Worm (Caenorhabditis elegans) whole organism, early embryonic: Measurements from ENCODE around the gene T22C8.3.

Experiments used
- B0310.2 ChIP-seq: sonication (generic microtip); optimal IDR thresholded peaks from 2 replicates; lab custom pipeline; 2016; ENCODE audit warnings: mild to moderate bottlenecking, missing genetic modification characterization, missing compliant biosample characterization
- F13C5.2 ChIP-seq: sonication (generic microtip); optimal IDR thresholded peaks from 2 replicates; lab custom pipeline; 2017; ENCODE audit warnings: mild to moderate bottlenecking, missing genetic modification characterization, inconsistent platforms, missing compliant biosample characterization
- ama-1 ChIP-seq: fragments of 150-350 bp; optimal IDR thresholded peaks from 2 replicates; lab custom pipeline; 2014
- ceh-13 ChIP-seq: fragments of 200-800 bp; sonication (Bioruptor generic); optimal IDR thresholded peaks from 2 replicates; lab custom pipeline; 2018; ENCODE audit warnings: mild to moderate bottlenecking, missing genetic modification characterization, missing compliant biosample characterization
- ceh-36 ChIP-seq: sonication (generic microtip); optimal IDR thresholded peaks from 2 replicates; lab custom pipeline; 2016; ENCODE audit warnings: missing genetic modification characterization, inconsistent platforms, missing compliant biosample characterization
- ets-7 ChIP-seq: sonication (generic microtip); optimal IDR thresholded peaks from 2 replicates; lab custom pipeline; 2016; ENCODE audit warnings: missing genotype, missing genetic modification characterization, missing compliant biosample characterization
- flt-1 ChIP-seq: fragments of 200-800 bp; sonication (Bioruptor generic); IDR thresholded peaks from 2 replicates; pipeline ENCODE4 v1.3.6; 2022; ENCODE audit warnings: missing genetic modification characterization, missing compliant biosample characterization
- hmg-4 ChIP-seq: fragments of 200-800 bp; sonication (Bioruptor generic); optimal IDR thresholded peaks from 2 replicates; lab custom pipeline; 2018; ENCODE audit warnings: mild to moderate bottlenecking, missing genetic modification characterization, missing compliant biosample characterization
- hnd-1 ChIP-seq: sonication (generic microtip); optimal IDR thresholded peaks from 2 replicates; lab custom pipeline; 2016; ENCODE audit warnings: missing genetic modification characterization, missing compliant biosample characterization
- scrt-1 ChIP-seq: fragments of 200-800 bp; sonication (Bioruptor generic); IDR thresholded peaks from 2 replicates; pipeline ENCODE4 v1.3.6; 2022; ENCODE audit warnings: missing genetic modification characterization, missing compliant biosample characterization
- sea-1 ChIP-seq: fragments of 200-800 bp; sonication (Bioruptor generic); conservative IDR thresholded peaks from 2 replicates; pipeline ENCODE4 v1.3.6; 2022; ENCODE audit warnings: missing genetic modification characterization, missing compliant biosample characterization
- tbx-11 ChIP-seq: fragments of 200-800 bp; sonication (Bioruptor generic); IDR thresholded peaks from 2 replicates; pipeline ENCODE4 v1.3.6; 2022; ENCODE audit warnings: missing genetic modification characterization, missing compliant biosample characterization
- tbx-37 ChIP-seq: fragments of 200-800 bp; sonication (Bioruptor generic); conservative IDR thresholded peaks from 2 replicates; pipeline ENCODE4 v1.3.6; 2022; ENCODE audit warnings: missing genetic modification reagents, missing genetic modification characterization, missing compliant biosample characterization

ce11 chrII:8648843-8649242 is 27.1 kb upstream of the T22C8.3 start:
- TF ChIP-seq flt-1 (GFP tag; lab: Robert Waterston, UW) (no peak), ceh-36 (no peak), ama-1 (lab: Kevin White, UChicago) (no peak), F13C5.2 (tag; lab: Kevin White, UChicago) (no peak), scrt-1 (GFP tag; lab: Robert Waterston, UW) (no peak), hmg-4 (no peak), hnd-1 (no peak), ceh-13 (GFP tag; lab: Kevin White, UChicago) (no peak), ets-7 (tag; lab: Kevin White, UChicago) (no peak), sea-1 (GFP tag; lab: Robert Waterston, UW) (no peak), tbx-11 (no peak), tbx-37 (GFP tag; lab: Robert Waterston, UW) (no peak), B0310.2 (no peak)
